Worm (Caenorhabditis elegans) whole organism, L4 larva: ENCODE results near the gene mics-1.

Source experiments
- F10B5.3 ChIP-seq: sonication (generic microtip); optimal IDR thresholded peaks from 2 replicates; lab custom pipeline; 2016; ENCODE audit warnings: mild to moderate bottlenecking, missing genetic modification characterization, missing compliant biosample characterization
- F37D6.2 ChIP-seq: sonication (generic microtip); optimal IDR thresholded peaks from 2 replicates; lab custom pipeline; 2016; ENCODE audit warnings: mild to moderate bottlenecking, missing genetic modification characterization, missing compliant biosample characterization
- F49E8.2 ChIP-seq: sonication (generic microtip); optimal IDR thresholded peaks from 2 replicates; lab custom pipeline; 2016; ENCODE audit warnings: missing compliant biosample characterization, mild to moderate bottlenecking, missing genetic modification characterization, borderline replicate concordance
- T26A8.4 ChIP-seq: fragments of 200-800 bp; sonication (Bioruptor generic); IDR thresholded peaks from 2 replicates; pipeline ENCODE4 v1.3.6; 2022; ENCODE audit warnings: missing genetic modification characterization, missing compliant biosample characterization
- Y105C5A.15 ChIP-seq: fragments of 200-800 bp; sonication (Bioruptor generic); IDR thresholded peaks from 2 replicates; pipeline ENCODE4 v1.3.6; 2022; ENCODE audit warnings: missing genetic modification characterization, missing compliant biosample characterization
- Y5F2A.4 ChIP-seq: fragments of 200-800 bp; sonication (Bioruptor generic); optimal IDR thresholded peaks from 2 replicates; lab custom pipeline; 2018; ENCODE audit warnings: mild to moderate bottlenecking, missing genetic modification characterization, missing compliant biosample characterization
- ZK546.5 ChIP-seq, 2 experiments: sonication (generic microtip); optimal IDR thresholded peaks; 2 replicates each; lab custom pipeline; 2017; ENCODE audit warnings: missing biosample characterization in 2 of 2, missing genetic modification characterization in 2 of 2
- aha-1 ChIP-seq: fragments of 150-350 bp; peaks from one replicate; lab custom pipeline; 2014; ENCODE audit warnings: missing biosample characterization, missing genetic modification characterization
- ama-1 ChIP-seq: fragments of 150-350 bp; optimal IDR thresholded peaks from 2 replicates; lab custom pipeline; 2014; ENCODE audit warnings: inconsistent platforms, mixed read lengths
- arid-1 ChIP-seq: fragments of 200-800 bp; sonication (Bioruptor generic); conservative IDR thresholded peaks from 2 replicates; pipeline ENCODE4 v1.3.6; 2022; ENCODE audit warnings: missing genetic modification reagents, missing genetic modification characterization, missing compliant biosample characterization
- ceh-20 ChIP-seq: fragments of 200-800 bp; sonication (Bioruptor generic); IDR thresholded peaks from 2 replicates; pipeline ENCODE4 v1.3.6; 2022; ENCODE audit warnings: missing genetic modification reagents, missing genetic modification characterization, missing compliant biosample characterization
- ceh-82 ChIP-seq: sonication (generic microtip); optimal IDR thresholded peaks from 2 replicates; lab custom pipeline; 2017; ENCODE audit warnings: missing biosample characterization, missing genetic modification characterization
- daf-12 ChIP-seq: fragments of 150-350 bp; optimal IDR thresholded peaks from 2 replicates; lab custom pipeline; 2014; ENCODE audit warnings: missing biosample characterization, missing genetic modification reagents, missing genetic modification characterization
- daf-16 ChIP-seq, 3 experiments: sonication (generic microtip); optimal IDR thresholded peaks; 2 replicates each; lab custom pipeline; 2016 to 2017; ENCODE audit warnings: missing genetic modification characterization in 3 of 3, missing genetic modification reagents in 3 of 3, mild to moderate bottlenecking in 2 of 3, missing compliant biosample characterization in 2 of 3, missing biosample characterization in 1 of 3, moderate library complexity in 1 of 3
- daf-19 ChIP-seq: fragments of 200-800 bp; sonication (Bioruptor generic); conservative IDR thresholded peaks from 2 replicates; pipeline ENCODE4 v1.3.6; 2022; ENCODE audit warnings: missing genetic modification characterization, missing compliant biosample characterization
- dmd-6 ChIP-seq: fragments of 200-800 bp; sonication (Bioruptor generic); IDR thresholded peaks from 2 replicates; pipeline ENCODE4 v1.3.6; 2022; ENCODE audit warnings: missing genetic modification reagents, missing genetic modification characterization, missing compliant biosample characterization
- dmd-9 ChIP-seq: fragments of 200-800 bp; sonication (Bioruptor generic); IDR thresholded peaks from 2 replicates; pipeline ENCODE4 v1.3.6; 2022; ENCODE audit warnings: missing genetic modification reagents, missing genetic modification characterization, missing compliant biosample characterization
- duxl-1 ChIP-seq: sonication (generic microtip); optimal IDR thresholded peaks from 2 replicates; lab custom pipeline; 2016; ENCODE audit warnings: mild to moderate bottlenecking, missing genetic modification characterization, moderate library complexity, missing compliant biosample characterization; ENCODE audit not compliant: poor library complexity
- egl-27 ChIP-seq: sonication (generic microtip); optimal IDR thresholded peaks from 3 replicates; lab custom pipeline; 2017; ENCODE audit warnings: missing biosample characterization, missing genetic modification reagents, missing genetic modification characterization
- egl-43 ChIP-seq: fragments of 200-800 bp; sonication (Bioruptor generic); IDR thresholded peaks from 2 replicates; pipeline ENCODE4 v1.3.6; 2022; ENCODE audit warnings: missing genetic modification reagents, missing genetic modification characterization, missing compliant biosample characterization
- gei-8 ChIP-seq: fragments of 200-800 bp; sonication (Bioruptor generic); optimal IDR thresholded peaks from 2 replicates; lab custom pipeline; 2018; ENCODE audit warnings: mild to moderate bottlenecking, missing genetic modification characterization, missing compliant biosample characterization
- hlh-11 ChIP-seq: fragments of 200-800 bp; sonication (Bioruptor generic); optimal IDR thresholded peaks from 2 replicates; lab custom pipeline; 2018; ENCODE audit warnings: mild to moderate bottlenecking, missing genetic modification characterization, missing compliant biosample characterization
- hlh-30 ChIP-seq: sonication (generic microtip); optimal IDR thresholded peaks from 2 replicates; lab custom pipeline; 2017; ENCODE audit warnings: antibody characterized with exemption, mild to moderate bottlenecking, missing genetic modification characterization, missing compliant biosample characterization; ENCODE audit not compliant: insufficient read depth
- jun-1 ChIP-seq: fragments of 150-350 bp; optimal IDR thresholded peaks from 2 replicates; lab custom pipeline; 2014; ENCODE audit warnings: missing biosample characterization, missing genetic modification reagents, missing genetic modification characterization
- lim-7 ChIP-seq: fragments of 200-800 bp; sonication (Bioruptor generic); IDR thresholded peaks from 2 replicates; pipeline ENCODE4 v1.3.6; 2022; ENCODE audit warnings: missing genetic modification characterization, missing compliant biosample characterization
- lin-39 ChIP-seq: fragments of 150-350 bp; optimal IDR thresholded peaks from 2 replicates; lab custom pipeline; 2014; ENCODE audit warnings: missing biosample characterization, missing genetic modification reagents, missing genetic modification characterization
- lsy-2 ChIP-seq, 2 experiments: fragments of 150-350 bp in 1 of 2; sonication (generic microtip) in 1 of 2; optimal IDR thresholded peaks; 2 replicates each; lab custom pipeline; 2014 to 2017; ENCODE audit warnings: missing biosample characterization in 2 of 2, missing genetic modification characterization in 2 of 2
- madf-5 ChIP-seq, 2 experiments: fragments of 200-800 bp; sonication (Bioruptor generic); IDR thresholded peaks; 2 replicates each; pipeline ENCODE4 v1.3.6; 2022; ENCODE audit warnings: missing compliant biosample characterization in 2 of 2, missing genetic modification characterization in 2 of 2
- mdt-29 ChIP-seq: fragments of 200-800 bp; sonication (Bioruptor generic); IDR thresholded peaks from 2 replicates; pipeline ENCODE4 v1.3.6; 2022; ENCODE audit warnings: missing genetic modification reagents, missing genetic modification characterization, missing compliant biosample characterization
- mep-1 ChIP-seq: fragments of 150-350 bp; sonication (generic microtip); optimal IDR thresholded peaks from 3 replicates; lab custom pipeline; 2014; ENCODE audit warnings: missing biosample characterization, missing genetic modification characterization
- nhr-10 ChIP-seq: fragments of 150-350 bp; optimal IDR thresholded peaks from 2 replicates; lab custom pipeline; 2014; ENCODE audit warnings: missing biosample characterization, missing genetic modification characterization
- nhr-102 ChIP-seq: sonication (generic microtip); optimal IDR thresholded peaks from 2 replicates; lab custom pipeline; 2016; ENCODE audit warnings: mild to moderate bottlenecking, missing genetic modification characterization, moderate library complexity, missing compliant biosample characterization
- nhr-111 ChIP-seq: fragments of 200-800 bp; sonication (Bioruptor generic); optimal IDR thresholded peaks from 2 replicates; lab custom pipeline; 2018; ENCODE audit warnings: mild to moderate bottlenecking, missing genetic modification characterization, missing compliant biosample characterization
- nhr-25 ChIP-seq: sonication (generic microtip); optimal IDR thresholded peaks from 2 replicates; lab custom pipeline; 2017; ENCODE audit warnings: missing genetic modification characterization, mild to moderate bottlenecking, missing compliant biosample characterization, antibody characterized with exemption, moderate library complexity, borderline replicate concordance; ENCODE audit not compliant: insufficient read depth
- nhr-28 ChIP-seq: fragments of 150-350 bp; optimal IDR thresholded peaks from 2 replicates; lab custom pipeline; 2014; ENCODE audit warnings: missing biosample characterization, missing genetic modification characterization
- nhr-42 ChIP-seq: fragments of 200-800 bp; sonication (Bioruptor generic); IDR thresholded peaks from 2 replicates; pipeline ENCODE4 v1.3.6; 2022; ENCODE audit warnings: missing genetic modification characterization, missing compliant biosample characterization
- nhr-6 ChIP-seq: fragments of 150-350 bp; optimal IDR thresholded peaks from 2 replicates; lab custom pipeline; 2014; ENCODE audit warnings: missing biosample characterization, missing genetic modification characterization
- nhr-77 ChIP-seq: fragments of 150-350 bp; optimal IDR thresholded peaks from 2 replicates; lab custom pipeline; 2014; ENCODE audit warnings: missing biosample characterization, missing genetic modification characterization
- pqm-1 ChIP-seq: sonication (generic microtip); optimal IDR thresholded peaks from 2 replicates; lab custom pipeline; 2017; ENCODE audit warnings: missing biosample characterization, missing genetic modification characterization
- set-16 ChIP-seq: fragments of 200-800 bp; sonication (Bioruptor generic); IDR thresholded peaks from 2 replicates; pipeline ENCODE4 v1.3.6; 2022; ENCODE audit warnings: missing genetic modification reagents, missing genetic modification characterization, missing compliant biosample characterization
- spr-3 ChIP-seq: fragments of 200-800 bp; sonication (Bioruptor generic); optimal IDR thresholded peaks from 2 replicates; lab custom pipeline; 2018; ENCODE audit warnings: mild to moderate bottlenecking, missing genetic modification characterization, missing compliant biosample characterization
- tag-97 ChIP-seq: fragments of 200-800 bp; sonication (Bioruptor generic); IDR thresholded peaks from 2 replicates; pipeline ENCODE4 v1.3.6; 2022; ENCODE audit warnings: missing genetic modification characterization, missing compliant biosample characterization
- unc-130 ChIP-seq: sonication (generic microtip); optimal IDR thresholded peaks from 2 replicates; lab custom pipeline; 2016; ENCODE audit warnings: missing genetic modification reagents, missing genetic modification characterization, missing compliant biosample characterization
- unc-62 ChIP-seq, 3 experiments: fragments of 150-350 bp in 1 of 3; sonication (generic microtip); optimal IDR thresholded peaks in 2 of 3; peaks in 1 of 3; 1 replicate in 1 of 3; 2 replicates in 2 of 3; lab custom pipeline; 2014 to 2017; ENCODE audit warnings: missing biosample characterization in 3 of 3, missing genetic modification characterization in 3 of 3, missing genetic modification reagents in 3 of 3, missing genotype in 1 of 3
- zag-1 ChIP-seq: fragments of 150-350 bp; optimal IDR thresholded peaks from 2 replicates; lab custom pipeline; 2014; ENCODE audit warnings: missing biosample characterization, missing genetic modification characterization
- zfp-2 ChIP-seq: sonication (generic microtip); optimal IDR thresholded peaks from 2 replicates; lab custom pipeline; 2016; ENCODE audit warnings: mild to moderate bottlenecking, missing genetic modification characterization, missing compliant biosample characterization
- zfp-3 ChIP-seq: fragments of 200-800 bp; sonication (Bioruptor generic); conservative IDR thresholded peaks from 2 replicates; pipeline ENCODE4 v1.3.6; 2022; ENCODE audit warnings: missing genetic modification reagents, missing genetic modification characterization, missing compliant biosample characterization
- ztf-7 ChIP-seq: fragments of 150-350 bp; optimal IDR thresholded peaks from 2 replicates; lab custom pipeline; 2014; ENCODE audit warnings: missing biosample characterization, missing genetic modification characterization

Gene mics-1

ce11 chrV:10581837-10582300 lies 3.7 kb upstream of the mics-1 start, which contains the start of gene T21C9.6 (continued):
- TF ChIP-seq pqm-1 (tag; lab: Kevin White, UChicago), result peak; percentile 75
- peak; percentile 16 for TF ChIP-seq hlh-11 (tag; lab: Kevin White, UChicago)
- peak in 1 of 2 experiments; percentile 9 for TF ChIP-seq unc-62 (GFP tag; optimal IDR thresholded peaks at IDR 0.05 in 1 of 2; lab: Kevin White, UChicago)
- TF ChIP-seq unc-62 (tag; optimal IDR thresholded peaks at IDR 0.05; lab: Kevin White, UChicago), result no peak
- TF ChIP-seq daf-19 (GFP tag; lab: Robert Waterston, UW), result no peak
- no peak for TF ChIP-seq nhr-6
- no peak for TF ChIP-seq zag-1 (tag; lab: Kevin White, UChicago)
- TF ChIP-seq nhr-102 (tag; lab: Kevin White, UChicago), result no peak
- TF ChIP-seq nhr-42 (GFP tag; lab: Robert Waterston, UW), result no peak
- no peak for TF ChIP-seq F37D6.2 (tag; lab: Kevin White, UChicago)

- TF ChIP-seq dmd-9 (GFP tag; lab: Robert Waterston, UW), result no peak
- no peak for TF ChIP-seq madf-5 (GFP tag; IDR thresholded peaks at IDR 0.05; lab: Robert Waterston, UW)
- no peak for TF ChIP-seq tag-97 (GFP tag; lab: Robert Waterston, UW)
- TF ChIP-seq daf-16 (GFP tag; optimal IDR thresholded peaks at IDR 0.05; lab: Kevin White, UChicago), result no peak
- TF ChIP-seq daf-16 (tag; optimal IDR thresholded peaks at IDR 0.05; lab: Kevin White, UChicago), result peak; percentile 57
- no peak for TF ChIP-seq lim-7
- TF ChIP-seq F37D6.2 (tag; lab: Kevin White, UChicago), result no peak
- no peak for TF ChIP-seq unc-130 (GFP tag; lab: Kevin White, UChicago)
- TF ChIP-seq zfp-2 (tag; lab: Kevin White, UChicago), result no peak
- peak; percentile 46 for TF ChIP-seq hlh-11 (tag; lab: Kevin White, UChicago)
- no peak for TF ChIP-seq F10B5.3 (tag; lab: Kevin White, UChicago)
- no peak for TF ChIP-seq egl-43 (GFP tag; lab: Robert Waterston, UW)
- TF ChIP-seq ztf-7, result no peak
- TF ChIP-seq F49E8.2, result no peak
- TF ChIP-seq daf-12 (tag; lab: Kevin White, UChicago), result no peak
- peak; percentile 58; the same call in 1 of the 2 replicates for TF ChIP-seq dmd-6 (GFP tag; lab: Robert Waterston, UW)
- no peak for TF ChIP-seq gei-8 (GFP tag; lab: Kevin White, UChicago)
- no peak for TF ChIP-seq ceh-82
- no peak for TF ChIP-seq nhr-25 (tag; lab: Kevin White, UChicago)
- no peak for TF ChIP-seq T26A8.4 (GFP tag; lab: Robert Waterston, UW)
- peak; percentile 83 for TF ChIP-seq pqm-1 (tag; lab: Kevin White, UChicago)
- no peak for TF ChIP-seq mep-1 (tag; lab: Kevin White, UChicago)
- TF ChIP-seq zfp-3 (GFP tag; lab: Robert Waterston, UW), result no peak
- no peak for TF ChIP-seq nhr-102 (tag; lab: Kevin White, UChicago)
- TF ChIP-seq nhr-6, result no peak
- no peak for TF ChIP-seq arid-1 (GFP tag; lab: Robert Waterston, UW)
- TF ChIP-seq egl-27, result no peak
- no peak for TF ChIP-seq mdt-29 (GFP tag; lab: Robert Waterston, UW)
- TF ChIP-seq ceh-20 (GFP tag; lab: Robert Waterston, UW), result no peak
- no peak for TF ChIP-seq aha-1 (tag; lab: Kevin White, UChicago)
- no peak for TF ChIP-seq set-16 (GFP tag; lab: Robert Waterston, UW)
- TF ChIP-seq Y5F2A.4 (GFP tag; lab: Kevin White, UChicago), result no peak
- TF ChIP-seq ZK546.5 (tag; optimal IDR thresholded peaks at IDR 0.05; lab: Kevin White, UChicago), result no peak
- TF ChIP-seq Y105C5A.15, result no peak
- TF ChIP-seq nhr-111, result no peak
- TF ChIP-seq hlh-30 (tag; lab: Kevin White, UChicago), result no peak
- TF ChIP-seq nhr-28, result peak; percentile 72
- no peak for TF ChIP-seq ama-1 (lab: Kevin White, UChicago)
- no peak for TF ChIP-seq spr-3
- no peak for TF ChIP-seq jun-1 (tag; lab: Kevin White, UChicago)
- TF ChIP-seq nhr-10, result no peak
- no peak for TF ChIP-seq duxl-1 (tag; lab: Kevin White, UChicago)
- no peak for TF ChIP-seq lin-39 (tag; lab: Kevin White, UChicago)
- peak; percentile 29 for TF ChIP-seq nhr-77 (tag; lab: Kevin White, UChicago)
- no peak for TF ChIP-seq lsy-2 (tag; optimal IDR thresholded peaks at IDR 0.05; lab: Kevin White, UChicago)
Observed at ce11 chrV:10580638-10581037, 2.5 kb upstream of the mics-1 start.
